Worm (Caenorhabditis elegans) whole organism, L4/young adult: ENCODE data around the gene lys-8.
"Not testable (repeated sequence)": the region's sequence is repeated elsewhere in the genome, so short reads cannot be mapped to it uniquely, and the experiment has no call there.

Experiments used
- W03F9.2 ChIP-seq: fragments of 150-350 bp; optimal IDR thresholded peaks from 2 replicates; lab custom pipeline; 2014; ENCODE audit warnings: missing biosample characterization, missing genetic modification characterization
- dao-5 ChIP-seq: sonication (generic microtip); optimal IDR thresholded peaks from 2 replicates; lab custom pipeline; 2016; ENCODE audit warnings: missing genotype, missing genetic modification characterization, moderate library complexity, missing compliant biosample characterization
- him-1 ChIP-seq: sonication (generic microtip); optimal IDR thresholded peaks from 2 replicates; lab custom pipeline; 2016; ENCODE audit warnings: missing genotype, missing genetic modification reagents, missing genetic modification characterization, missing compliant biosample characterization

DNA sequence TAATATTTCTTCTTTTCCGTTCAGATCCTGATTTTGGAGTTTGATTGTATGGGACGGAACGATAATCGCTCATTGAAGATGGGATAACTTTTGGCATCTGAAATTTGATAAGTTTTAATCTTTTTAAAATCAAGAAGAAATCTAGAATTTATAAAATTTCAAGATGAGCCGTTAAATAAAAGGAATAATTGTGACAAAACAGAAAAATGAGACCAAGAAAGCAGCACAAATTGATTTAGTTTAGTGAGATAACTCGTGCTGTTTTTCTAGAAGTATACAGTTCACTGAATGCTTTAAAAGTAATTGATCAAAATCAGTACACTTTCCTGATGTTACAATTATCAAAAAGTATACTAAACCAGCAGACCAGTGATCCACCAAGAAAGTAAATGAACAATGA lies 45.9 kb upstream of the lys-8 start, which contains the start of gene hlh-27:
- not testable (repeated sequence) for TF ChIP-seq W03F9.2, him-1, dao-5 (tag; lab: Kevin White, UChicago)
